Worm (Caenorhabditis elegans) whole organism, late embryonic: ENCODE results near the gene lgc-38.

ENCODE experiments used
- ceh-14 ChIP-seq: sonication (generic microtip); optimal IDR thresholded peaks from 2 replicates; lab custom pipeline; 2016; ENCODE audit warnings: missing genotype, missing genetic modification characterization, missing compliant biosample characterization
- ceh-2 ChIP-seq: sonication (generic microtip); optimal IDR thresholded peaks from 2 replicates; lab custom pipeline; 2016; ENCODE audit warnings: missing genotype, missing genetic modification characterization, missing compliant biosample characterization
- ceh-9 ChIP-seq: sonication (generic microtip); optimal IDR thresholded peaks from 2 replicates; lab custom pipeline; 2016; ENCODE audit warnings: mild to moderate bottlenecking, missing genetic modification characterization, inconsistent platforms, missing compliant biosample characterization
- nhr-232 ChIP-seq: sonication (generic microtip); optimal IDR thresholded peaks from 2 replicates; lab custom pipeline; 2016; ENCODE audit warnings: missing genetic modification characterization, missing compliant biosample characterization
- pha-4 ChIP-seq: fragments of 150-350 bp; optimal IDR thresholded peaks from 2 replicates; lab custom pipeline; 2018; ENCODE audit warnings: missing biosample characterization, missing genetic modification reagents, missing genetic modification characterization

- TF ChIP-seq ceh-9 (tag; lab: Kevin White, UChicago), result no peak
- no peak for TF ChIP-seq nhr-232
- no peak for TF ChIP-seq ceh-2 (tag; lab: Kevin White, UChicago)
- no peak for TF ChIP-seq pha-4 (tag; lab: Kevin White, UChicago)
- TF ChIP-seq ceh-14 (tag; lab: Kevin White, UChicago), result no peak
Observed at ce11 chrIII:7021156-7021637, 12.3 kb downstream of the lgc-38 start, which contains the start of gene rfl-1.
